Worm (Caenorhabditis elegans) whole organism, midembryonic: ENCODE results near the gene plp-1.

Experiments used
- T22C8.4 ChIP-seq: fragments of 200-800 bp; sonication (Bioruptor generic); IDR thresholded peaks from 2 replicates; pipeline ENCODE4 v1.3.6; 2022; ENCODE audit warnings: missing genetic modification characterization, missing compliant biosample characterization
- cog-1 ChIP-seq: sonication (generic microtip); optimal IDR thresholded peaks from 2 replicates; lab custom pipeline; 2016; ENCODE audit warnings: missing genetic modification characterization, missing compliant biosample characterization
- flt-1 ChIP-seq: fragments of 200-800 bp; sonication (Bioruptor generic); IDR thresholded peaks from 2 replicates; pipeline ENCODE4 v1.3.6; 2022; ENCODE audit warnings: missing genetic modification characterization, missing compliant biosample characterization
- klf-2 ChIP-seq: fragments of 200-800 bp; sonication (Bioruptor generic); conservative IDR thresholded peaks from 2 replicates; pipeline ENCODE4 v1.3.6; 2022; ENCODE audit warnings: missing genetic modification reagents, missing genetic modification characterization, missing compliant biosample characterization
- med-1 ChIP-seq: sonication (generic microtip); optimal IDR thresholded peaks from 2 replicates; lab custom pipeline; 2017; ENCODE audit warnings: missing genetic modification characterization, mild to moderate bottlenecking, missing compliant biosample characterization, antibody characterized with exemption, missing genetic modification reagents; ENCODE audit not compliant: insufficient read depth
- ref-1 ChIP-seq: fragments of 200-800 bp; sonication (Bioruptor generic); conservative IDR thresholded peaks from 2 replicates; pipeline ENCODE4 v1.3.6; 2022; ENCODE audit warnings: missing genetic modification reagents, missing genetic modification characterization, missing compliant biosample characterization
- tab-1 ChIP-seq: fragments of 200-800 bp; sonication (Bioruptor generic); IDR thresholded peaks from 2 replicates; pipeline ENCODE4 v1.3.6; 2022; ENCODE audit warnings: missing genetic modification characterization, missing compliant biosample characterization
- ztf-23 ChIP-seq: fragments of 200-800 bp; sonication (Bioruptor generic); IDR thresholded peaks from 2 replicates; pipeline ENCODE4 v1.3.6; 2022; ENCODE audit warnings: missing genetic modification reagents, missing genetic modification characterization, missing compliant biosample characterization
- ztf-29 ChIP-seq: fragments of 200-800 bp; sonication (Bioruptor generic); IDR thresholded peaks from 2 replicates; pipeline ENCODE4 v1.3.6; 2022; ENCODE audit warnings: missing genetic modification reagents, missing genetic modification characterization, missing compliant biosample characterization

Gene plp-1

ce11 chrIV:7650433-7650832, 17.3 kb downstream of the plp-1 start:
- TF ChIP-seq ref-1 (GFP tag; lab: Robert Waterston, UW) (no peak), cog-1 (no peak), ztf-23 (GFP tag; lab: Robert Waterston, UW) (no peak), klf-2 (GFP tag; lab: Robert Waterston, UW) (no peak), flt-1 (GFP tag; lab: Robert Waterston, UW) (no peak), T22C8.4 (GFP tag; lab: Robert Waterston, UW) (no peak), ztf-29 (GFP tag; lab: Robert Waterston, UW) (no peak), tab-1 (GFP tag; lab: Robert Waterston, UW) (no peak), med-1 (GFP tag; lab: Kevin White, UChicago) (no peak)

- no peak for TF ChIP-seq flt-1 (GFP tag; lab: Robert Waterston, UW)
- TF ChIP-seq T22C8.4 (GFP tag; lab: Robert Waterston, UW): no peak
- no peak for TF ChIP-seq cog-1
- TF ChIP-seq ztf-29 (GFP tag; lab: Robert Waterston, UW): no peak
- TF ChIP-seq ztf-23 (GFP tag; lab: Robert Waterston, UW): no peak
- no peak for TF ChIP-seq ref-1 (GFP tag; lab: Robert Waterston, UW)
- TF ChIP-seq tab-1 (GFP tag; lab: Robert Waterston, UW): no peak
- no peak for TF ChIP-seq klf-2 (GFP tag; lab: Robert Waterston, UW)
- no peak for TF ChIP-seq med-1 (GFP tag; lab: Kevin White, UChicago)
Observed at ce11 chrIV:7651120-7651519, 18.0 kb downstream of the plp-1 start, which contains the start of gene cima-1. Gene cima-1, plus strand, starts transcription at chrIV:7651459.

- no peak for TF ChIP-seq cog-1
- no peak for TF ChIP-seq ztf-23 (GFP tag; lab: Robert Waterston, UW)
- no peak for TF ChIP-seq T22C8.4 (GFP tag; lab: Robert Waterston, UW)
Observed at ce11 chrIV:7653198-7653597, 20.0 kb downstream of the plp-1 start.

ce11 chrIV:7654212-7654778, 21.1 kb downstream of the plp-1 start, which contains the start of gene nrde-4:
Gene nrde-4, minus strand, starts transcription at chrIV:7654262.
- TF ChIP-seq cog-1 (peak; percentile 41), ztf-29 (GFP tag; lab: Robert Waterston, UW) (0 out of 2 replicates have a peak, but pooled peaks have one; percentile 12), klf-2 (GFP tag; lab: Robert Waterston, UW) (no peak), ztf-23 (GFP tag; lab: Robert Waterston, UW) (peak; percentile 85), T22C8.4 (GFP tag; lab: Robert Waterston, UW) (no peak), flt-1 (GFP tag; lab: Robert Waterston, UW) (peak; percentile 70; the same call in 1 of the 2 replicates), ref-1 (GFP tag; lab: Robert Waterston, UW) (no peak), med-1 (GFP tag; lab: Kevin White, UChicago) (no peak), tab-1 (GFP tag; lab: Robert Waterston, UW) (no peak)

- TF ChIP-seq ref-1 (GFP tag; lab: Robert Waterston, UW): no peak
- no peak for TF ChIP-seq T22C8.4 (GFP tag; lab: Robert Waterston, UW)
- no peak for TF ChIP-seq cog-1
- no peak for TF ChIP-seq ztf-23 (GFP tag; lab: Robert Waterston, UW)
- TF ChIP-seq med-1 (GFP tag; lab: Kevin White, UChicago): no peak
- no peak for TF ChIP-seq flt-1 (GFP tag; lab: Robert Waterston, UW)
- no peak for TF ChIP-seq ztf-29 (GFP tag; lab: Robert Waterston, UW)
- TF ChIP-seq klf-2 (GFP tag; lab: Robert Waterston, UW): no peak
- no peak for TF ChIP-seq tab-1 (GFP tag; lab: Robert Waterston, UW)
Observed at ce11 chrIV:7658589-7658988, 25.4 kb downstream of the plp-1 start, which contains the start of gene C08G9.1. Gene C08G9.1, plus strand, starts transcription at chrIV:7658763.

ce11 chrIV:7659481-7659880, 26.3 kb downstream of the plp-1 start:
- TF ChIP-seq T22C8.4 (GFP tag; lab: Robert Waterston, UW) (no peak), flt-1 (GFP tag; lab: Robert Waterston, UW) (no peak), cog-1 (no peak), med-1 (GFP tag; lab: Kevin White, UChicago) (no peak), ztf-23 (GFP tag; lab: Robert Waterston, UW) (no peak), klf-2 (GFP tag; lab: Robert Waterston, UW) (no peak), tab-1 (GFP tag; lab: Robert Waterston, UW) (no peak)

- TF ChIP-seq ztf-29 (GFP tag; lab: Robert Waterston, UW) (no peak), ztf-23 (GFP tag; lab: Robert Waterston, UW) (no peak), ref-1 (GFP tag; lab: Robert Waterston, UW) (no peak), flt-1 (GFP tag; lab: Robert Waterston, UW) (no peak), T22C8.4 (GFP tag; lab: Robert Waterston, UW) (no peak), med-1 (GFP tag; lab: Kevin White, UChicago) (no peak), cog-1 (no peak), klf-2 (GFP tag; lab: Robert Waterston, UW) (no peak), tab-1 (GFP tag; lab: Robert Waterston, UW) (no peak)
Observed at ce11 chrIV:7661569-7661968, 28.4 kb downstream of the plp-1 start.

ce11 chrIV:7663006-7663405, 29.8 kb downstream of the plp-1 start:
- TF ChIP-seq ztf-23 (GFP tag; lab: Robert Waterston, UW): no peak
- no peak for TF ChIP-seq T22C8.4 (GFP tag; lab: Robert Waterston, UW)
- no peak for TF ChIP-seq tab-1 (GFP tag; lab: Robert Waterston, UW)
- no peak for TF ChIP-seq ref-1 (GFP tag; lab: Robert Waterston, UW)
- no peak for TF ChIP-seq ztf-29 (GFP tag; lab: Robert Waterston, UW)
- no peak for TF ChIP-seq klf-2 (GFP tag; lab: Robert Waterston, UW)
- TF ChIP-seq flt-1 (GFP tag; lab: Robert Waterston, UW): no peak

ce11 chrIV:7672872-7673271, 39.7 kb downstream of the plp-1 start, which contains the start of gene C08G9.2:
Gene C08G9.2, minus strand, starts transcription at chrIV:7672972.
- TF ChIP-seq ztf-29 (GFP tag; lab: Robert Waterston, UW) (no peak), klf-2 (GFP tag; lab: Robert Waterston, UW) (no peak), cog-1 (no peak), tab-1 (GFP tag; lab: Robert Waterston, UW) (no peak), med-1 (GFP tag; lab: Kevin White, UChicago) (no peak), flt-1 (GFP tag; lab: Robert Waterston, UW) (no peak)
